Fruit fly (Drosophila melanogaster): ENCODE data around the gene betaTub85D.

Gene betaTub85D

DNA sequence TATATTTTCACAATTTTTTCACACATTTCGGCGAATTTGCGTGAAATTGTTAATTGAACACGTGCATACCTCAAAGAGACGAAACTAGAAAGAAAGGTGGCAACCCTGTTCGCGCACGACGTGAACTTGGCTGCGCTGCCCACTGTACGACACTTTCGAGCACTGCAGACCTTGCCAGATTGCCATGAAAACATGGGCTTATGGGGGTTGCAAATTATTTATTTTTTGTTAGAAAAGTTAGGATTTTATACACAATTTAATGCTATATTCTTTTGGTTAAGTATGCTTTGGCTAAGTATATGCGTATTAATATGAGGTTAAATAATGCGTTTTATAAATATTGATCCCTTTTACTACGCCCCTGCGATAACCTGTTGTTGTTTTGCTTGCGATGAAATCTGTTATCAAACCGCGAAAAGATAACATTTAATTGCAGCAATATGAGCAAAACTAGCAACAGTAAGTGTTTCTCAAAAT is 8.9 kb downstream of the betaTub85D start, which contains the start of the genes RpL34b and CG8132 (continued):
- TF ChIP-seq run (tag; optimal IDR thresholded peaks at IDR 0.05) = peak; percentile 95
- TF ChIP-seq CG2120 (GFP tag; optimal IDR thresholded peaks at IDR 0.05) = peak; percentile 98
- TF ChIP-seq Gsc (GFP tag; IDR thresholded peaks at IDR 0.05) = peak; percentile 79
- TF ChIP-seq row (GFP tag; IDR thresholded peaks at IDR 0.05) = peak; percentile 97
- TF ChIP-seq gsb (GFP tag; IDR thresholded peaks at IDR 0.05) = peak; percentile 93
- TF ChIP-seq ATbp (GFP tag; optimal IDR thresholded peaks at IDR 0.05) = peak; percentile 92
- TF ChIP-seq vfl (GFP tag; optimal IDR thresholded peaks at IDR 0.05) = peak; percentile 98
- TF ChIP-seq YL-1 (GFP tag; optimal IDR thresholded peaks at IDR 0.05) = peak; percentile 100
- peak; percentile 94 for TF ChIP-seq CG8089 (GFP tag; optimal IDR thresholded peaks at IDR 0.05)
- peak; percentile 95 for TF ChIP-seq slou (GFP tag; optimal IDR thresholded peaks at IDR 0.05)
- TF ChIP-seq Hr78 (GFP tag; optimal IDR thresholded peaks at IDR 0.05) = no peak
- TF ChIP-seq wor (GFP tag; IDR thresholded peaks at IDR 0.05) = peak; percentile 80
- TF ChIP-seq HLH4C (GFP tag; IDR thresholded peaks at IDR 0.05; ENCODE audit: partially characterized antibody) = peak; percentile 19; the same call in 1 of the 3 replicates
- peak; percentile 99 for TF ChIP-seq B-H2 (GFP tag; optimal IDR thresholded peaks at IDR 0.05)
- TF ChIP-seq Ptx1 (GFP tag; IDR thresholded peaks at IDR 0.05) = peak; percentile 97
- peak; percentile 96 for TF ChIP-seq HLHmδ (GFP tag; optimal IDR thresholded peaks at IDR 0.05)
- peak; percentile 68 for TF ChIP-seq ac (GFP tag; optimal IDR thresholded peaks at IDR 0.05)
- TF ChIP-seq CG12744 (GFP tag; optimal IDR thresholded peaks at IDR 0.05) = peak; percentile 95
- TF ChIP-seq CG5245 (GFP tag; optimal IDR thresholded peaks at IDR 0.05) = peak; percentile 88
- peak; percentile 100 for TF ChIP-seq dm (GFP tag; optimal IDR thresholded peaks at IDR 0.05)
- peak; percentile 94 for TF ChIP-seq Sox102F (GFP tag; optimal IDR thresholded peaks at IDR 0.05)
- TF ChIP-seq scrt (GFP tag; optimal IDR thresholded peaks at IDR 0.05) = peak; percentile 99
- TF ChIP-seq bigmax (GFP tag; optimal IDR thresholded peaks at IDR 0.05) = peak; percentile 75
- TF ChIP-seq CG42726 (GFP tag; IDR thresholded peaks at IDR 0.05; ENCODE audit: partially characterized antibody) = peak; percentile 48; the same call in 1 of the 2 replicates
- TF ChIP-seq Rfx (GFP tag; IDR thresholded peaks at IDR 0.05) = peak; percentile 99
- no peak for TF ChIP-seq CG12769 (tag; optimal IDR thresholded peaks at IDR 0.05)
- TF ChIP-seq Spps (tag; optimal IDR thresholded peaks at IDR 0.05) = peak; percentile 91
- peak; percentile 93 for TF ChIP-seq CG7556 (GFP tag; optimal IDR thresholded peaks at IDR 0.05)
- TF ChIP-seq CG7786 (GFP tag; optimal IDR thresholded peaks at IDR 0.05) = peak; percentile 95
- peak; percentile 94 for TF ChIP-seq grn (GFP tag; optimal IDR thresholded peaks at IDR 0.05)
- peak; percentile 89 for TF ChIP-seq CG43689 (GFP tag; IDR thresholded peaks at IDR 0.05)
- TF ChIP-seq CG15601 (tag; optimal IDR thresholded peaks at IDR 0.05) = peak; percentile 92
- no peak for TF ChIP-seq cg (GFP tag; optimal IDR thresholded peaks at IDR 0.05)
- peak; percentile 50 for TF ChIP-seq dimm (GFP tag; IDR thresholded peaks at IDR 0.05)
- TF ChIP-seq CG31388 (GFP tag; optimal IDR thresholded peaks at IDR 0.05) = peak; percentile 87
- peak; percentile 97 for TF ChIP-seq Antp (GFP tag; optimal IDR thresholded peaks at IDR 0.05)
- peak; percentile 94 for TF ChIP-seq Abd-B (GFP tag; optimal IDR thresholded peaks at IDR 0.05)
- peak; percentile 87 for TF ChIP-seq trh (GFP tag; optimal IDR thresholded peaks at IDR 0.05)
- TF ChIP-seq bsh (GFP tag; optimal IDR thresholded peaks at IDR 0.05) = peak; percentile 47 to 93
- peak; percentile 95 for TF ChIP-seq GATAe (GFP tag; conservative IDR thresholded peaks at IDR 0.05)
- peak; percentile 95 for TF ChIP-seq CG14441 (GFP tag; IDR thresholded peaks at IDR 0.05)
- peak; percentile 86 for TF ChIP-seq Optix (GFP tag; IDR thresholded peaks at IDR 0.05)
- peak; percentile 93 for TF ChIP-seq CG2202 (tag; optimal IDR thresholded peaks at IDR 0.05)
- TF ChIP-seq CG7357 (GFP tag; IDR thresholded peaks at IDR 0.05) = peak; percentile 83
- TF ChIP-seq CG5953 (GFP tag; IDR thresholded peaks at IDR 0.05) = peak; percentile 66
- TF ChIP-seq CTCF (GFP tag; optimal IDR thresholded peaks at IDR 0.05) = peak; percentile 50
- peak; percentile 91 for TF ChIP-seq fd102C (GFP tag; optimal IDR thresholded peaks at IDR 0.05)
- peak; percentile 100 for TF ChIP-seq CG13123 (GFP tag; optimal IDR thresholded peaks at IDR 0.05)
- peak; percentile 88 for TF ChIP-seq Neu2 (GFP tag; optimal IDR thresholded peaks at IDR 0.05; ENCODE audit: borderline replicate concordance)
- TF ChIP-seq CG1792 (GFP tag; optimal IDR thresholded peaks at IDR 0.05) = peak; percentile 93
- no peak for TF ChIP-seq tio (GFP tag; optimal IDR thresholded peaks at IDR 0.05)

All from whole organism, embryonic.